Worm (Caenorhabditis elegans): ENCODE data around the gene irld-11.

- TF ChIP-seq med-1 (GFP tag; optimal IDR thresholded peaks at IDR 0.05; ENCODE audit: insufficient read depth) (no peak), ztf-23 (GFP tag; IDR thresholded peaks at IDR 0.05) (no peak), flt-1 (GFP tag; IDR thresholded peaks at IDR 0.05) (no peak), ref-1 (GFP tag; conservative IDR thresholded peaks at IDR 0.05) (no peak), ztf-29 (GFP tag; IDR thresholded peaks at IDR 0.05) (no peak), tab-1 (GFP tag; IDR thresholded peaks at IDR 0.05) (no peak)
These were observed 33.5 kb upstream of the irld-11 start, which contains the start of gene nhr-117 for ce11 chrV:1621494-1621893.
